Fruit fly (Drosophila melanogaster) whole organism, embryonic: ENCODE results near the gene beag.

ENCODE experiments used
- Abd-B ChIP-seq: fragments of 200-800 bp; sonication (Bioruptor generic); optimal IDR thresholded peaks from 2 replicates; lab custom pipeline; 2018; ENCODE audit warnings: missing biosample characterization, mild to moderate bottlenecking, missing genetic modification characterization, moderate library complexity
- Asciz ChIP-seq: fragments of 200-800 bp; sonication (Bioruptor generic); optimal IDR thresholded peaks from 2 replicates; lab custom pipeline; 2017; ENCODE audit warnings: missing biosample characterization, mild to moderate bottlenecking, missing genetic modification characterization, missing genetic modification reagents
- C15 ChIP-seq: fragments of 200-800 bp; sonication (Bioruptor generic); IDR thresholded peaks from 3 replicates; pipeline ENCODE4 v1.3.6; 2022; ENCODE audit warnings: missing biosample characterization, missing genetic modification characterization
- CG10543 ChIP-seq: fragments of 200-800 bp; sonication (Bioruptor generic); optimal IDR thresholded peaks from 3 replicates; lab custom pipeline; 2017; ENCODE audit warnings: missing biosample characterization, mild to moderate bottlenecking, missing genetic modification characterization, moderate library complexity
- CG11560 ChIP-seq: fragments of 200-800 bp; sonication (Bioruptor generic); IDR thresholded peaks from 3 replicates; pipeline ENCODE4 v1.3.6; 2022; ENCODE audit warnings: missing biosample characterization, missing genetic modification characterization
- CG12104 ChIP-seq: fragments of 200-800 bp; sonication (Bioruptor generic); optimal IDR thresholded peaks from 3 replicates; lab custom pipeline; 2016; ENCODE audit warnings: missing biosample characterization, missing genetic modification characterization
- CG12236 ChIP-seq: fragments of 200-800 bp; sonication (Bioruptor generic); optimal IDR thresholded peaks from 2 replicates; lab custom pipeline; 2016; ENCODE audit warnings: missing biosample characterization, missing genetic modification characterization
- CG13424 ChIP-seq: fragments of 200-800 bp; sonication (Bioruptor generic); optimal IDR thresholded peaks from 2 replicates; lab custom pipeline; 2019; ENCODE audit warnings: missing biosample characterization, mild to moderate bottlenecking, missing genetic modification characterization, moderate library complexity
- CG13624 ChIP-seq: fragments of 200-800 bp; sonication (Bioruptor generic); optimal IDR thresholded peaks from 2 replicates; lab custom pipeline; 2016; ENCODE audit warnings: missing biosample characterization, missing genetic modification characterization
- CG14014 ChIP-seq: fragments of 200-800 bp; sonication (Bioruptor generic); IDR thresholded peaks from 2 replicates; pipeline ENCODE4 v1.3.6; 2022; ENCODE audit warnings: missing biosample characterization, missing genetic modification characterization
- CG1529 ChIP-seq: fragments of 200-800 bp; sonication (Bioruptor generic); optimal IDR thresholded peaks from 3 replicates; lab custom pipeline; 2018; ENCODE audit warnings: missing biosample characterization, missing genetic modification characterization
- CG1602 ChIP-seq: fragments of 200-800 bp; sonication (Bioruptor generic); optimal IDR thresholded peaks from 3 replicates; lab custom pipeline; 2016; ENCODE audit warnings: missing biosample characterization, missing genetic modification characterization
- CG17829 ChIP-seq: fragments of 200-800 bp; optimal IDR thresholded peaks from 2 replicates; lab custom pipeline; 2019; ENCODE audit warnings: missing biosample characterization, mild to moderate bottlenecking, missing genetic modification characterization, moderate library complexity
- CG18764 ChIP-seq: fragments of 200-800 bp; sonication (Bioruptor generic); optimal IDR thresholded peaks from 3 replicates; lab custom pipeline; 2016; ENCODE audit warnings: missing biosample characterization, missing genetic modification characterization
- CG2120 ChIP-seq: fragments of 200-800 bp; sonication (Bioruptor generic); optimal IDR thresholded peaks from 3 replicates; lab custom pipeline; 2016; ENCODE audit warnings: missing biosample characterization, missing genetic modification characterization
- CG2202 ChIP-seq: fragments of 200-800 bp; sonication (Bioruptor generic); optimal IDR thresholded peaks from 2 replicates; lab custom pipeline; 2018; ENCODE audit warnings: missing biosample characterization, mild to moderate bottlenecking, missing genetic modification characterization
- CG34376 ChIP-seq: fragments of 200-800 bp; sonication (Bioruptor generic); optimal IDR thresholded peaks from 2 replicates; lab custom pipeline; 2018; ENCODE audit warnings: missing biosample characterization, mild to moderate bottlenecking, missing genetic modification characterization
- CG4404 ChIP-seq: fragments of 200-800 bp; sonication (Bioruptor generic); IDR thresholded peaks from 2 replicates; pipeline ENCODE4 v1.3.6; 2022; ENCODE audit warnings: missing biosample characterization, missing genetic modification characterization
- CG6272 ChIP-seq: fragments of 200-800 bp; sonication (Bioruptor generic); IDR thresholded peaks from 2 replicates; pipeline ENCODE4 v1.3.6; 2022; ENCODE audit warnings: missing biosample characterization, missing genetic modification characterization
- CG6689 ChIP-seq: fragments of 200-800 bp; sonication (Bioruptor generic); IDR thresholded peaks from 2 replicates; pipeline ENCODE4 v1.3.6; 2022; ENCODE audit warnings: missing biosample characterization, missing genetic modification characterization
- CG6765 ChIP-seq: fragments of 200-800 bp; sonication (Bioruptor generic); optimal IDR thresholded peaks from 3 replicates; lab custom pipeline; 2017; ENCODE audit warnings: missing biosample characterization, mild to moderate bottlenecking, missing genetic modification characterization
- CG8089 ChIP-seq: fragments of 200-800 bp; sonication (Bioruptor generic); optimal IDR thresholded peaks from 3 replicates; lab custom pipeline; 2016; ENCODE audit warnings: missing biosample characterization, missing genetic modification characterization
- CG8944 ChIP-seq: fragments of 200-800 bp; sonication (Bioruptor generic); optimal IDR thresholded peaks from 3 replicates; lab custom pipeline; 2016; ENCODE audit warnings: missing biosample characterization, missing genetic modification characterization
- Drgx ChIP-seq: fragments of 200-800 bp; sonication (Bioruptor generic); IDR thresholded peaks from 2 replicates; pipeline ENCODE4 v1.3.6; 2022; ENCODE audit warnings: missing biosample characterization, missing genetic modification characterization
- E2f1 ChIP-seq: fragments of 200-800 bp; sonication (Bioruptor generic); IDR thresholded peaks from 2 replicates; pipeline ENCODE4 v1.3.6; 2022; ENCODE audit warnings: missing biosample characterization, missing genetic modification characterization
- HLH4C ChIP-seq: fragments of 200-800 bp; sonication (Bioruptor generic); IDR thresholded peaks from 3 replicates; pipeline ENCODE4 v1.3.6; 2022; ENCODE audit warnings: missing biosample characterization, missing genetic modification characterization; ENCODE audit not compliant: partially characterized antibody
- Hsf ChIP-seq: fragments of 200-800 bp; sonication (Bioruptor generic); optimal IDR thresholded peaks from 3 replicates; lab custom pipeline; 2016; ENCODE audit warnings: missing biosample characterization, missing genetic modification characterization
- Lim3 ChIP-seq: fragments of 200-800 bp; sonication (Bioruptor generic); IDR thresholded peaks from 2 replicates; pipeline ENCODE4 v1.3.6; 2022; ENCODE audit warnings: missing biosample characterization, missing genetic modification characterization
- Nf-YA ChIP-seq: fragments of 200-800 bp; sonication (Bioruptor generic); IDR thresholded peaks from 2 replicates; pipeline ENCODE4 v1.3.6; 2022; ENCODE audit warnings: missing biosample characterization, missing genetic modification characterization
- Trl ChIP-seq, 3 experiments: fragments of >200 bp in 2 of 3; fragments of 200-800 bp in 1 of 3; sonication (Bioruptor generic) in 1 of 3; optimal IDR thresholded peaks; 2 replicates in 1 of 3; 3 replicates in 2 of 3; lab custom pipeline; 2016 to 2017; ENCODE audit warnings: missing biosample characterization in 1 of 3, missing genetic modification characterization in 1 of 3
- bcd ChIP-seq: fragments of 200-800 bp; sonication (Bioruptor generic); optimal IDR thresholded peaks from 2 replicates; lab custom pipeline; 2017; ENCODE audit warnings: missing biosample characterization, mild to moderate bottlenecking, missing genetic modification characterization
- cas ChIP-seq: fragments of 200-800 bp; sonication (Bioruptor generic); IDR thresholded peaks from 2 replicates; pipeline ENCODE4 v1.3.6; 2022; ENCODE audit warnings: missing biosample characterization, missing genetic modification characterization
- crc ChIP-seq: fragments of 200-800 bp; sonication (Bioruptor generic); optimal IDR thresholded peaks from 2 replicates; lab custom pipeline; 2016; ENCODE audit warnings: missing biosample characterization, missing genetic modification characterization
- croc ChIP-seq: fragments of 200-800 bp; sonication (Bioruptor generic); conservative IDR thresholded peaks from 3 replicates; pipeline ENCODE4 v1.3.6; 2022; ENCODE audit warnings: missing biosample characterization, missing genetic modification characterization
- crp ChIP-seq, 2 experiments: fragments of 200-800 bp; sonication (Bioruptor generic); optimal IDR thresholded peaks; 2 replicates in 1 of 2; 3 replicates in 1 of 2; lab custom pipeline; 2017; ENCODE audit warnings: missing biosample characterization in 2 of 2, missing genetic modification characterization in 2 of 2, mild to moderate bottlenecking in 1 of 2, moderate library complexity in 1 of 2
- en ChIP-seq: fragments of 200-800 bp; sonication (Bioruptor generic); optimal IDR thresholded peaks from 2 replicates; lab custom pipeline; 2016; ENCODE audit warnings: missing biosample characterization, missing genetic modification characterization
- gro ChIP-seq: fragments of 200-800 bp; sonication (Bioruptor generic); optimal IDR thresholded peaks from 2 replicates; lab custom pipeline; 2016; ENCODE audit warnings: missing biosample characterization, missing genetic modification characterization
- her ChIP-seq: fragments of 200-800 bp; sonication (Bioruptor generic); optimal IDR thresholded peaks from 2 replicates; lab custom pipeline; 2016; ENCODE audit warnings: missing biosample characterization, missing genetic modification characterization
- inv ChIP-seq: fragments of 200-800 bp; sonication (Bioruptor generic); IDR thresholded peaks from 2 replicates; pipeline ENCODE4 v1.3.6; 2022; ENCODE audit warnings: missing biosample characterization, missing genetic modification characterization; ENCODE audit not compliant: partially characterized antibody
- mam ChIP-seq: fragments of 200-800 bp; sonication (Bioruptor generic); optimal IDR thresholded peaks from 3 replicates; lab custom pipeline; 2016; ENCODE audit warnings: missing biosample characterization, missing genetic modification characterization
- pan ChIP-seq, 4 experiments: fragments of >200 bp in 3 of 4; fragments of 200-800 bp in 1 of 4; sonication (Bioruptor generic) in 1 of 4; optimal IDR thresholded peaks in 3 of 4; IDR thresholded peaks in 1 of 4; 2 replicates each; pipeline versions ENCODE4 v1.3.6 to Lab custom; 2017 to 2022; ENCODE audit warnings: missing biosample characterization in 2 of 4, missing genetic modification characterization in 2 of 4, mixed read lengths in 1 of 4
- pho ChIP-seq: fragments of 200-800 bp; sonication (Bioruptor generic); optimal IDR thresholded peaks from 2 replicates; lab custom pipeline; 2016; ENCODE audit warnings: missing biosample characterization, missing genetic modification characterization
- psq ChIP-seq: fragments of 200-800 bp; sonication (Bioruptor generic); optimal IDR thresholded peaks from 2 replicates; lab custom pipeline; 2017; ENCODE audit warnings: missing biosample characterization, missing genetic modification characterization
- pum ChIP-seq: fragments of 200-800 bp; sonication (Bioruptor generic); optimal IDR thresholded peaks from 2 replicates; lab custom pipeline; 2016; ENCODE audit warnings: missing biosample characterization, missing genetic modification characterization
- sc ChIP-seq, 3 experiments: fragments of >200 bp in 2 of 3; fragments of 200-800 bp in 1 of 3; sonication (Bioruptor generic) in 1 of 3; optimal IDR thresholded peaks; 2 replicates in 2 of 3; 3 replicates in 1 of 3; lab custom pipeline; 2017; ENCODE audit warnings: mild to moderate bottlenecking in 1 of 3, missing biosample characterization in 1 of 3, missing genetic modification characterization in 1 of 3, missing genetic modification reagents in 1 of 3
- scrt ChIP-seq: fragments of 200-800 bp; sonication (Bioruptor generic); optimal IDR thresholded peaks from 2 replicates; lab custom pipeline; 2018; ENCODE audit warnings: missing biosample characterization, mild to moderate bottlenecking, missing genetic modification characterization, moderate library complexity
- slp2 ChIP-seq: fragments of 200-800 bp; sonication (Bioruptor generic); optimal IDR thresholded peaks from 2 replicates; lab custom pipeline; 2016; ENCODE audit warnings: missing biosample characterization, missing genetic modification characterization
- wek ChIP-seq: fragments of 200-800 bp; sonication (Bioruptor generic); optimal IDR thresholded peaks from 3 replicates; lab custom pipeline; 2018; ENCODE audit warnings: missing biosample characterization, mild to moderate bottlenecking, missing genetic modification characterization, moderate library complexity

The beag gene

dm6 chr3R:9047561-9048465, 17.1 kb downstream of the beag start, which contains the start of gene Rel (continued):
- TF ChIP-seq CG13424 (tag; lab: Kevin White, UChicago) (peak; percentile 85), crp (GFP tag; optimal IDR thresholded peaks at IDR 0.05; lab: Kevin White, UChicago) (peak; percentile 32 to 89), inv (GFP tag; lab: Robert Waterston, UW) (no peak), mam (GFP tag; lab: Kevin White, UChicago) (no peak), CG8944 (GFP tag; lab: Kevin White, UChicago) (no peak), pho (GFP tag; lab: Kevin White, UChicago) (peak; percentile 24), gro (GFP tag; lab: Kevin White, UChicago) (peak; percentile 83), CG6272 (GFP tag; lab: Robert Waterston, UW) (0 out of 2 replicates have a peak, but pooled peaks have one; percentile 44), Lim3 (GFP tag; lab: Robert Waterston, UW) (no peak), CG10543 (GFP tag; lab: Kevin White, UChicago) (peak; percentile 98), CG11560 (no peak), HLH4C (no peak), pan (optimal IDR thresholded peaks at IDR 0.05; lab: Kevin White, UChicago) (no peak), pan (GFP tag; optimal IDR thresholded peaks at IDR 0.05 in 1 of 2, IDR thresholded peaks at IDR 0.05 in 1 of 2) (no peak), CG6765 (GFP tag; lab: Kevin White, UChicago) (peak; percentile 26), Abd-B (peak; percentile 58), slp2 (GFP tag; lab: Kevin White, UChicago) (no peak), sc (optimal IDR thresholded peaks at IDR 0.05; lab: Kevin White, UChicago) (no peak), sc (GFP tag; optimal IDR thresholded peaks at IDR 0.05; lab: Kevin White, UChicago) (peak; percentile 50), CG4404 (GFP tag; lab: Robert Waterston, UW) (no peak), CG6689 (GFP tag; lab: Robert Waterston, UW) (no peak), CG2120 (GFP tag; lab: Kevin White, UChicago) (peak; percentile 28), wek (GFP tag; lab: Kevin White, UChicago) (no peak), crc (GFP tag; lab: Kevin White, UChicago) (no peak), E2f1 (GFP tag; lab: Robert Waterston, UW) (no peak), CG12236 (GFP tag; lab: Kevin White, UChicago) (no peak), Asciz (GFP tag; lab: Kevin White, UChicago) (no peak), CG34376 (peak; percentile 94), CG1602 (GFP tag; lab: Kevin White, UChicago) (peak; percentile 54), her (GFP tag; lab: Kevin White, UChicago) (peak; percentile 59), CG12104 (peak; percentile 66), cas (GFP tag; lab: Robert Waterston, UW) (no peak), scrt (GFP tag; lab: Kevin White, UChicago) (peak; percentile 45), Hsf (GFP tag; lab: Kevin White, UChicago) (no peak), CG2202 (tag; lab: Kevin White, UChicago) (peak; percentile 2), CG13624 (GFP tag; lab: Kevin White, UChicago) (peak; percentile 81), croc (GFP tag; lab: Robert Waterston, UW) (peak; percentile 48; the same call in 1 of the 3 replicates), CG14014 (GFP tag; lab: Robert Waterston, UW) (no peak), pum (GFP tag; lab: Kevin White, UChicago) (no peak), CG8089 (GFP tag; lab: Kevin White, UChicago) (peak; percentile 13), CG1529 (GFP tag; lab: Kevin White, UChicago) (no peak), Trl (optimal IDR thresholded peaks at IDR 0.05; lab: Kevin White, UChicago) (peak in 1 of 2 experiments; percentile 4), Trl (GFP tag; optimal IDR thresholded peaks at IDR 0.05; lab: Kevin White, UChicago) (no peak), CG18764 (GFP tag; lab: Kevin White, UChicago) (peak; percentile 25), en (GFP tag; lab: Kevin White, UChicago) (no peak), bcd (GFP tag; lab: Kevin White, UChicago) (peak; percentile 59), Nf-YA (GFP tag; lab: Robert Waterston, UW) (no peak), Drgx (GFP tag; lab: Robert Waterston, UW) (no peak), CG17829 (tag; lab: Kevin White, UChicago) (peak; percentile 86), C15 (GFP tag; lab: Robert Waterston, UW) (no peak), psq (GFP tag; lab: Kevin White, UChicago) (no peak)
